Fruit fly (Drosophila melanogaster): ENCODE data around the gene CG32720.

DNA sequence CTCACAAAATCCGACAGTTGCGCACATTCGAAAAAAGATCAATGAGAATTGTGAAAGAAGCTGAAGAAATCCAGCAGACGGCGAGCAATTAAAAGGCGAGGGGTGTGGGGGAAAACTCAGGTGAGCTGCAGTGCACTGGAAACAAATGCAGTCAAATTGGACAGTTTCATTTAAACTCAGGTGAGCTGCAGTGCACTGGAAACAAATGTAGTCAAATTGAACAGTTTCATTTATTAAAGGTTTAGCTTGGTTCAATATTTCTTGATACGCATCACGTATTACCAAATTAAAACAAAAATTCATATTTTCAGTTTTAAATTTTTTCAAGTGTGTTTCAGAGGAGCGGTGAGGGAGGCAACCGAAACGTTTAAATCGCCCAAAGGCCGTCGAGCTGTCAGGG is 12.9 kb downstream of the CG32720 start:
- TF ChIP-seq CG32121 (GFP tag; IDR thresholded peaks at IDR 0.05) (no peak), CG8301 (tag; optimal IDR thresholded peaks at IDR 0.05) (peak; percentile 3), EcR (GFP tag; optimal IDR thresholded peaks at IDR 0.05) (no peak)
